Worm (Caenorhabditis elegans) whole organism, mixed stage, embryonic: Measurements from ENCODE around the gene F42E11.3.

Experiments used
- bed-3 ChIP-seq: fragments of 200-800 bp; sonication (Bioruptor generic); optimal IDR thresholded peaks from 3 replicates; lab custom pipeline; 2018; ENCODE audit warnings: mild to moderate bottlenecking, missing genetic modification characterization, moderate library complexity, missing compliant biosample characterization
- blmp-1 ChIP-seq: fragments of 150-350 bp; optimal IDR thresholded peaks from 2 replicates; lab custom pipeline; 2014; ENCODE audit warnings: missing biosample characterization, missing genetic modification characterization
- ceh-39 ChIP-seq: fragments of 150-350 bp; optimal IDR thresholded peaks from 2 replicates; lab custom pipeline; 2014; ENCODE audit warnings: missing biosample characterization, missing genetic modification characterization
- ceh-43 ChIP-seq: fragments of 200-800 bp; sonication (Bioruptor generic); optimal IDR thresholded peaks from 2 replicates; lab custom pipeline; 2018; ENCODE audit warnings: mild to moderate bottlenecking, missing genetic modification characterization, moderate library complexity, missing compliant biosample characterization
- ces-1 ChIP-seq: fragments of 150-350 bp; optimal IDR thresholded peaks from 2 replicates; lab custom pipeline; 2014; ENCODE audit warnings: missing biosample characterization, missing genetic modification reagents, missing genetic modification characterization
- elt-1 ChIP-seq: sonication (generic microtip); optimal IDR thresholded peaks from 2 replicates; lab custom pipeline; 2017; ENCODE audit warnings: missing genetic modification characterization, mild to moderate bottlenecking, missing compliant biosample characterization, antibody characterized with exemption, moderate library complexity, borderline replicate concordance; ENCODE audit not compliant: insufficient read depth
- elt-3 ChIP-seq: fragments of 150-350 bp; optimal IDR thresholded peaks from 2 replicates; lab custom pipeline; 2014; ENCODE audit warnings: missing biosample characterization, missing genetic modification characterization
- flh-1 ChIP-seq: fragments of 200-800 bp; sonication (Bioruptor generic); optimal IDR thresholded peaks from 2 replicates; lab custom pipeline; 2018; ENCODE audit warnings: mild to moderate bottlenecking, missing genetic modification characterization, moderate library complexity, missing compliant biosample characterization
- ham-2 ChIP-seq: fragments of 200-800 bp; sonication (Bioruptor generic); optimal IDR thresholded peaks from 2 replicates; lab custom pipeline; 2018; ENCODE audit warnings: mild to moderate bottlenecking, missing genetic modification characterization, missing compliant biosample characterization
- lin-13 ChIP-seq: fragments of 150-350 bp; optimal IDR thresholded peaks from 2 replicates; lab custom pipeline; 2014; ENCODE audit warnings: missing biosample characterization, missing genetic modification characterization
- lin-32 ChIP-seq: fragments of 200-800 bp; sonication (Bioruptor generic); optimal IDR thresholded peaks from 2 replicates; lab custom pipeline; 2018; ENCODE audit warnings: mild to moderate bottlenecking, missing genetic modification characterization, missing compliant biosample characterization
- lsy-2 ChIP-seq: fragments of 150-350 bp; optimal IDR thresholded peaks from 2 replicates; lab custom pipeline; 2014; ENCODE audit warnings: missing biosample characterization, missing genetic modification characterization
- mab-5 ChIP-seq: fragments of 150-350 bp; optimal IDR thresholded peaks from 2 replicates; lab custom pipeline; 2014; ENCODE audit warnings: missing biosample characterization, missing genetic modification characterization
- mep-1 ChIP-seq: fragments of 150-350 bp; optimal IDR thresholded peaks from 2 replicates; lab custom pipeline; 2017; ENCODE audit warnings: missing biosample characterization, missing genetic modification reagents, missing genetic modification characterization, inconsistent platforms
- mls-2 ChIP-seq: sonication (generic microtip); optimal IDR thresholded peaks from 2 replicates; lab custom pipeline; 2016; ENCODE audit warnings: mild to moderate bottlenecking, missing genetic modification characterization, moderate library complexity, missing compliant biosample characterization
- nhr-12 ChIP-seq: fragments of 150-350 bp; optimal IDR thresholded peaks from 2 replicates; lab custom pipeline; 2014; ENCODE audit warnings: missing biosample characterization, missing genetic modification characterization
- nhr-2 ChIP-seq: fragments of 150-350 bp; optimal IDR thresholded peaks from 2 replicates; lab custom pipeline; 2014; ENCODE audit warnings: missing biosample characterization, missing genetic modification characterization
- nhr-237 ChIP-seq: fragments of 150-350 bp; optimal IDR thresholded peaks from 2 replicates; lab custom pipeline; 2014; ENCODE audit warnings: missing biosample characterization, missing genetic modification characterization
- nhr-76 ChIP-seq: sonication (generic microtip); optimal IDR thresholded peaks from 2 replicates; lab custom pipeline; 2017; ENCODE audit warnings: missing biosample characterization, missing genetic modification characterization
- pha-4 ChIP-seq: fragments of 150-350 bp; optimal IDR thresholded peaks from 2 replicates; lab custom pipeline; 2018; ENCODE audit warnings: missing biosample characterization, missing genetic modification reagents, missing genetic modification characterization
- snpc-4 ChIP-seq: fragments of 150-350 bp; optimal IDR thresholded peaks from 2 replicates; lab custom pipeline; 2014; ENCODE audit warnings: missing biosample characterization, missing genetic modification characterization
- sptf-1 ChIP-seq: sonication (generic microtip); optimal IDR thresholded peaks from 2 replicates; lab custom pipeline; 2017; ENCODE audit warnings: mild to moderate bottlenecking, missing genetic modification characterization, moderate library complexity, missing compliant biosample characterization
- unc-120 ChIP-seq: sonication (generic microtip); optimal IDR thresholded peaks from 2 replicates; lab custom pipeline; 2017; ENCODE audit warnings: missing genetic modification characterization, missing compliant biosample characterization; ENCODE audit not compliant: poor library complexity, severe bottlenecking
- unc-39 ChIP-seq: fragments of 150-350 bp; optimal IDR thresholded peaks from 2 replicates; lab custom pipeline; 2014; ENCODE audit warnings: missing biosample characterization, missing genetic modification characterization
- unc-62 ChIP-seq: fragments of 150-350 bp; optimal IDR thresholded peaks from 2 replicates; lab custom pipeline; 2014; ENCODE audit warnings: missing biosample characterization, missing genetic modification reagents, missing genetic modification characterization
- zip-8 ChIP-seq: fragments of 150-350 bp; optimal IDR thresholded peaks from 2 replicates; lab custom pipeline; 2014; ENCODE audit warnings: missing biosample characterization, missing genetic modification characterization
- ztf-11 ChIP-seq: fragments of 150-350 bp; optimal IDR thresholded peaks from 2 replicates; lab custom pipeline; 2014; ENCODE audit warnings: missing biosample characterization, missing genetic modification characterization

F42E11.3 gene

ce11 chrX:11379135-11379781 lies 3.8 kb upstream of the F42E11.3 start (continued):
- TF ChIP-seq nhr-12 (no peak), flh-1 (GFP tag; lab: Kevin White, UChicago) (no peak), lsy-2 (no peak)

ce11 chrX:11377370-11377769 lies 2.0 kb upstream of the F42E11.3 start, which contains the start of gene tni-1:
tni-1 (minus strand) TSS chrX:11377470.
- no peak for TF ChIP-seq mab-5 (tag; lab: Kevin White, UChicago)
- TF ChIP-seq nhr-12 = no peak
- no peak for TF ChIP-seq mls-2 (tag; lab: Kevin White, UChicago)
- TF ChIP-seq pha-4 = no peak
- TF ChIP-seq lin-13 (tag; lab: Kevin White, UChicago) = no peak
- TF ChIP-seq ceh-39 (tag; lab: Kevin White, UChicago) = no peak
- TF ChIP-seq mep-1 (tag; lab: Kevin White, UChicago) = no peak
- no peak for TF ChIP-seq elt-1 (tag; lab: Kevin White, UChicago)
- no peak for TF ChIP-seq bed-3 (GFP tag; lab: Kevin White, UChicago)
- no peak for TF ChIP-seq zip-8 (tag; lab: Kevin White, UChicago)
- TF ChIP-seq ceh-43 (GFP tag; lab: Kevin White, UChicago) = no peak
- no peak for TF ChIP-seq snpc-4 (tag; lab: Kevin White, UChicago)
- no peak for TF ChIP-seq elt-3 (tag; lab: Kevin White, UChicago)
- TF ChIP-seq lin-32 (GFP tag; lab: Kevin White, UChicago) = no peak
- TF ChIP-seq ztf-11 (tag; lab: Kevin White, UChicago) = no peak

DNA sequence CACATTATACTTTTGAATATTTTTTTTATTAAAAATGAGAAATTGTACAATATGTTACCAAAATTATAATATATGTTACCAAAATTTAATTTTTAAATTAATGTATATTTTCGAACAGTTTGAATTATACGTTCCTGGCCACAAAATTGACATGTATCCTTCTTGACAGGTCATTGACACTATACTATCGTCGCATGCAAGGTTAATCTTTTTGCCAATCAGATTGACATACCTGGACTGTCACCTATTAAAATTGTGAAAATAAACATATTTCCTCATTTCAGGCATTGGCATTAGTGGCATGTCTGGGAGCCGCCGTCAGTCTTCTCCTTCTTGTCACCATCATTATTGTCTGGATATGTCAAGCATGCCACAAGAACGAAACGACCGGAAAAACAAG lies 5.3 kb downstream of the F42E11.3 start:
- TF ChIP-seq unc-62 (GFP tag; lab: Kevin White, UChicago) (peak; percentile 29), ceh-43 (GFP tag; lab: Kevin White, UChicago) (no peak), ham-2 (no peak), unc-120 (tag; lab: Kevin White, UChicago) (no peak), mab-5 (tag; lab: Kevin White, UChicago) (no peak), pha-4 (no peak), nhr-2 (tag; lab: Kevin White, UChicago) (peak; percentile 68), mls-2 (tag; lab: Kevin White, UChicago) (no peak)

ce11 chrX:11368845-11369244 lies 6.6 kb downstream of the F42E11.3 start:
- peak; percentile 43 for TF ChIP-seq pha-4
- TF ChIP-seq unc-62 (GFP tag; lab: Kevin White, UChicago) = peak; percentile 88
- TF ChIP-seq nhr-237 (tag; lab: Kevin White, UChicago) = no peak
- peak; percentile 30 for TF ChIP-seq mep-1 (tag; lab: Kevin White, UChicago)
- no peak for TF ChIP-seq nhr-2 (tag; lab: Kevin White, UChicago)
- TF ChIP-seq ces-1 (GFP tag; lab: Kevin White, UChicago) = peak; percentile 87
- TF ChIP-seq unc-120 (tag; lab: Kevin White, UChicago) = peak; percentile 4

DNA sequence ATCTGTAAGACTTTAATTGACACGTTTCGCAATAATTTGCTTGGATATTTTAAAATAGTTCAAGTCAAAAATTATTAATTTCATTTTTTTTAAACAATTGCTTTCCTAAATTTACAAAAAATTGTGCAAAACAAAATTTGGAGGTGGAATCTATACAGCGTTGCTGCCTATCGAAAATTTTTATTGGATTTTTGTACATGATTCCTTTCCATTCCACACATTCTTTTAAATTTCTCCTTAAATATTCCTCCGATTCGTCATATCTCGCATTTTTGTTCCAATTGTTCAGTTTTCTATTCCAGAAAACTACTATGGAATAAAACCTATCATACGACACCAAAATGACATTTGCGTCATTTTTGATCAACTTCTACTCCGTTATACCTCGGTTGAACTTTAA lies 7.0 kb downstream of the F42E11.3 start, which contains the start of gene ttyh-1:
Gene ttyh-1, plus strand, starts transcription at position 301 of the 400 bp plus-strand sequence.
- TF ChIP-seq unc-62 (GFP tag; lab: Kevin White, UChicago) (no peak), flh-1 (GFP tag; lab: Kevin White, UChicago) (no peak), lin-13 (tag; lab: Kevin White, UChicago) (no peak), blmp-1 (tag; lab: Kevin White, UChicago) (no peak), nhr-76 (tag; lab: Kevin White, UChicago) (no peak), unc-39 (tag; lab: Kevin White, UChicago) (no peak)
- TF ChIP-seq, all 35 proteins: peak for 0

ce11 chrX:11367640-11368039 lies 7.8 kb downstream of the F42E11.3 start:
- peak; percentile 60 for TF ChIP-seq ces-1 (GFP tag; lab: Kevin White, UChicago)
- TF ChIP-seq sptf-1 (tag; lab: Kevin White, UChicago) = peak; percentile 37
- TF ChIP-seq lsy-2 = no peak
